Worm (Caenorhabditis elegans) whole organism, L3 larva: ENCODE data around the gene msp-57.
"Not testable (repeated sequence)": the region's sequence is repeated elsewhere in the genome, so short reads cannot be mapped to it uniquely, and the experiment has no call there.

Experiments
- R02D3.7 ChIP-seq: fragments of 150-350 bp; optimal IDR thresholded peaks from 2 replicates; lab custom pipeline; 2014; ENCODE audit warnings: missing biosample characterization, missing genetic modification characterization
- aly-2 ChIP-seq: fragments of 150-350 bp; optimal IDR thresholded peaks from 2 replicates; lab custom pipeline; 2014; ENCODE audit warnings: missing biosample characterization, missing genetic modification characterization
- ceh-28 ChIP-seq: fragments of 150-350 bp; optimal IDR thresholded peaks from 2 replicates; lab custom pipeline; 2014; ENCODE audit warnings: missing biosample characterization, missing genetic modification reagents, missing genetic modification characterization
- ceh-82 ChIP-seq: fragments of 150-350 bp; optimal IDR thresholded peaks from 2 replicates; lab custom pipeline; 2014; ENCODE audit warnings: missing biosample characterization, missing genetic modification characterization
- ceh-9 ChIP-seq: sonication (generic microtip); optimal IDR thresholded peaks from 2 replicates; lab custom pipeline; 2018; ENCODE audit warnings: missing biosample characterization, missing genetic modification characterization
- daf-12 ChIP-seq: fragments of 150-350 bp; optimal IDR thresholded peaks from 2 replicates; lab custom pipeline; 2014; ENCODE audit warnings: missing biosample characterization, missing genetic modification reagents, missing genetic modification characterization
- egl-5 ChIP-seq: fragments of 150-350 bp; optimal IDR thresholded peaks from 2 replicates; lab custom pipeline; 2017; ENCODE audit warnings: missing biosample characterization, missing genetic modification reagents, missing genetic modification characterization, inconsistent platforms
- elt-1 ChIP-seq: fragments of 150-350 bp; optimal IDR thresholded peaks from 2 replicates; lab custom pipeline; 2014; ENCODE audit warnings: missing biosample characterization, missing genetic modification characterization
- eor-1 ChIP-seq, 2 experiments: fragments of 150-350 bp; optimal IDR thresholded peaks; 2 replicates each; lab custom pipeline; 2014 to 2018; ENCODE audit warnings: missing biosample characterization in 2 of 2, missing genetic modification characterization in 2 of 2
- fkh-10 ChIP-seq: sonication (generic microtip); optimal IDR thresholded peaks from 2 replicates; lab custom pipeline; 2017; ENCODE audit warnings: missing biosample characterization, missing genetic modification reagents, missing genetic modification characterization
- hmg-11 ChIP-seq: sonication (generic microtip); optimal IDR thresholded peaks from 2 replicates; lab custom pipeline; 2016; ENCODE audit warnings: missing genetic modification characterization, missing compliant biosample characterization
- jun-1 ChIP-seq: fragments of 150-350 bp; optimal IDR thresholded peaks from 2 replicates; lab custom pipeline; 2014; ENCODE audit warnings: missing biosample characterization, missing genetic modification reagents, missing genetic modification characterization
- lin-15B ChIP-seq: fragments of 150-350 bp; optimal IDR thresholded peaks from 2 replicates; lab custom pipeline; 2014; ENCODE audit warnings: missing biosample characterization, missing genetic modification characterization
- lin-39 ChIP-seq: fragments of 150-350 bp; optimal IDR thresholded peaks from 2 replicates; lab custom pipeline; 2018; ENCODE audit warnings: missing biosample characterization, missing genetic modification reagents, missing genetic modification characterization
- lsy-12 ChIP-seq: sonication (generic microtip); optimal IDR thresholded peaks from 2 replicates; lab custom pipeline; 2016; ENCODE audit warnings: mild to moderate bottlenecking, missing genetic modification characterization, missing compliant biosample characterization
- mml-1 ChIP-seq: fragments of 150-350 bp; sonication (generic microtip); optimal IDR thresholded peaks from 3 replicates; lab custom pipeline; 2014; ENCODE audit warnings: missing biosample characterization, missing genetic modification characterization
- nfya-1 ChIP-seq: sonication (generic microtip); optimal IDR thresholded peaks from 2 replicates; lab custom pipeline; 2017; ENCODE audit warnings: missing genetic modification characterization, mild to moderate bottlenecking, missing compliant biosample characterization, antibody characterized with exemption, moderate library complexity; ENCODE audit not compliant: insufficient read depth
- nhr-11 ChIP-seq: fragments of 150-350 bp; optimal IDR thresholded peaks from 2 replicates; lab custom pipeline; 2014; ENCODE audit warnings: missing biosample characterization, missing genetic modification characterization
- nhr-12 ChIP-seq: fragments of 150-350 bp; optimal IDR thresholded peaks from 2 replicates; lab custom pipeline; 2014; ENCODE audit warnings: missing biosample characterization, missing genetic modification characterization
- nhr-237 ChIP-seq: fragments of 150-350 bp; optimal IDR thresholded peaks from 2 replicates; lab custom pipeline; 2014; ENCODE audit warnings: missing biosample characterization, missing genetic modification characterization
- nhr-25 ChIP-seq: sonication (generic microtip); optimal IDR thresholded peaks from 2 replicates; lab custom pipeline; 2017; ENCODE audit warnings: missing biosample characterization, missing genetic modification characterization
- nhr-28 ChIP-seq: fragments of 150-350 bp; optimal IDR thresholded peaks from 2 replicates; lab custom pipeline; 2014; ENCODE audit warnings: missing biosample characterization, missing genetic modification characterization
- nhr-43 ChIP-seq: sonication (generic microtip); optimal IDR thresholded peaks from 2 replicates; lab custom pipeline; 2016; ENCODE audit warnings: mild to moderate bottlenecking, missing genetic modification characterization, missing compliant biosample characterization; ENCODE audit not compliant: poor library complexity, severe bottlenecking
- nhr-77 ChIP-seq: fragments of 150-350 bp; optimal IDR thresholded peaks from 2 replicates; lab custom pipeline; 2014; ENCODE audit warnings: missing biosample characterization, missing genetic modification characterization
- pha-4 ChIP-seq: fragments of 150-350 bp; optimal IDR thresholded peaks from 2 replicates; lab custom pipeline; 2014; ENCODE audit warnings: missing biosample characterization, missing genetic modification reagents, missing genetic modification characterization
- pqm-1 ChIP-seq: fragments of 150-350 bp; optimal IDR thresholded peaks from 2 replicates; lab custom pipeline; 2017; ENCODE audit warnings: missing biosample characterization, missing genetic modification characterization, inconsistent platforms
- snpc-4 ChIP-seq: fragments of 150-350 bp; optimal IDR thresholded peaks from 2 replicates; lab custom pipeline; 2014; ENCODE audit warnings: missing biosample characterization, missing genetic modification characterization
- unc-39 ChIP-seq: sonication (generic microtip); optimal IDR thresholded peaks from 4 replicates; lab custom pipeline; 2017; ENCODE audit warnings: missing biosample characterization, missing genetic modification characterization
- zag-1 ChIP-seq: fragments of 150-350 bp; optimal IDR thresholded peaks from 2 replicates; lab custom pipeline; 2014; ENCODE audit warnings: missing biosample characterization, missing genetic modification characterization
- ztf-4 ChIP-seq: fragments of 150-350 bp; optimal IDR thresholded peaks from 2 replicates; lab custom pipeline; 2014; ENCODE audit warnings: missing biosample characterization, missing genetic modification characterization

msp-57 gene

ce11 chrIV:5068541-5068940 is 6.2 kb downstream of the msp-57 start, which contains the start of the genes R13H9.6 and rmd-6:
R13H9.6 (minus strand) TSS chrIV:5068641.
rmd-6 (plus strand) TSS chrIV:5068845.
- not testable (repeated sequence) for TF ChIP-seq zag-1; nhr-28; jun-1 (tag; lab: Kevin White, UChicago)

ce11 chrIV:5070593-5070992 is 8.2 kb downstream of the msp-57 start, which contains the start of gene C02B10.6:
C02B10.6 (plus strand) TSS chrIV:5070893.
- TF ChIP-seq mml-1; unc-39 (tag; lab: Kevin White, UChicago); ceh-82 (tag; lab: Kevin White, UChicago): not testable (repeated sequence)

- TF ChIP-seq hmg-11 (tag; lab: Kevin White, UChicago) (no peak), ceh-28 (no peak), nhr-25 (peak; percentile 15)
- TF ChIP-seq, all 47 proteins: peak for 1
Measured at ce11 chrIV:5073836-5074235, 11.5 kb downstream of the msp-57 start.

ce11 chrIV:5076607-5077006 is 14.2 kb downstream of the msp-57 start:
- no peak for TF ChIP-seq nhr-237 (tag; lab: Kevin White, UChicago)
- no peak for TF ChIP-seq ztf-4
- TF ChIP-seq nhr-43 (tag; lab: Kevin White, UChicago), result no peak
- TF ChIP-seq nhr-12 (tag; lab: Kevin White, UChicago), result no peak
- TF ChIP-seq egl-5, result no peak
- no peak for TF ChIP-seq ceh-9 (tag; lab: Kevin White, UChicago)
- TF ChIP-seq R02D3.7 (tag; lab: Kevin White, UChicago), result no peak
- TF ChIP-seq elt-1 (tag; lab: Kevin White, UChicago), result no peak
- TF ChIP-seq snpc-4 (tag; lab: Kevin White, UChicago), result no peak

- no peak for TF ChIP-seq R02D3.7 (tag; lab: Kevin White, UChicago)
- TF ChIP-seq snpc-4 (tag; lab: Kevin White, UChicago), result no peak
- TF ChIP-seq pha-4 (tag; lab: Kevin White, UChicago), result peak; percentile 38
- TF ChIP-seq egl-5, result no peak
- no peak for TF ChIP-seq aly-2
- no peak for TF ChIP-seq lin-15B (tag; lab: Kevin White, UChicago)
- TF ChIP-seq pqm-1, result no peak
- peak; percentile 34 for TF ChIP-seq nhr-25
- TF ChIP-seq hmg-11 (tag; lab: Kevin White, UChicago), result peak; percentile 15
- TF ChIP-seq nfya-1 (tag; lab: Kevin White, UChicago), result peak; percentile 54
- no peak for TF ChIP-seq daf-12 (tag; lab: Kevin White, UChicago)
Measured at ce11 chrIV:5077918-5078317, 15.5 kb downstream of the msp-57 start.

DNA sequence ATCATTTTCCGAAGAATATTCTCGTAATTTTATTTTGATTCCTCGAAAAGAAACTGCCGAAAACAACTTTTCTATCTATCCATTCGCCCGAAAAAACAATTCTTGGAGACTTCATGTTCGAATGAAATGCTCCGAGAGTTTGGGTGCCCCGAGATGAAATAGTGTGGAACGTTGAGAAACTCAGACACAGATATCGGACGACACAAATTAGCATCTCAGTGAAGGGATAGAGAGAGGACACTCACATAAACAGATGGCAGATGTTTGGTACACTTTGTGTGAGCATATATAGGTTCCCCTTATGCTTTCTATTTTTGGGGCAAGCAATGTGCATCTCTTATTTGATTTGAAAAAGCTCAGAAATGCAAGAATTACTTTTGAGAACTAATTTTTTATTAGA is 16.5 kb downstream of the msp-57 start:
- peak; percentile 1 for TF ChIP-seq hmg-11 (tag; lab: Kevin White, UChicago)
- TF ChIP-seq egl-5, result peak; percentile 42
- no peak for TF ChIP-seq fkh-10 (GFP tag; lab: Kevin White, UChicago)
- TF ChIP-seq nhr-25, result no peak
- TF ChIP-seq eor-1 (tag; optimal IDR thresholded peaks at IDR 0.05; lab: Kevin White, UChicago), result no peak
- TF ChIP-seq jun-1 (tag; lab: Kevin White, UChicago), result no peak
- peak; percentile 19 for TF ChIP-seq nfya-1 (tag; lab: Kevin White, UChicago)
- TF ChIP-seq nhr-12 (tag; lab: Kevin White, UChicago), result no peak
- TF ChIP-seq lin-39 (tag; lab: Kevin White, UChicago), result peak; percentile 52
- TF ChIP-seq lsy-12, result no peak
- TF ChIP-seq ztf-4, result no peak
- no peak for TF ChIP-seq nhr-11

DNA sequence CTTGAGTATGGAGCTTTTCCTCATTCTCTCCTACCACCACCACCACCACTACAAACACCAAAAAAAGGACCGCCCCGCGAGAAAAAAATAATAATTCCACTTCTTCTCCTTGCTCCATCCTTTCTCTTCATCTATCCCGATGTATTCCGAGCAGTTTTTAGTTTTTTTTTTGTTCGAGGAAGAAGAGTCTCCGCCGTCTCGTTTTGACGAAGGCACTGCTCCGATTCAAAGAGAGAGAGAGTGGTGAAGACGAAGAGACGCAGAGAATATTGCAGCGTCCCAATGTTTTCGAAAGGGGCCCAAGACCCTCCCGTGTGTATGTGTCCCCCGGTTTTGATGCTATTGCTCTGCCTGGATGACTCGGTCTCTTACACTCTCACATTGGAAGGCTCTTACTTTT is 18.7 kb downstream of the msp-57 start:
- TF ChIP-seq egl-5 (peak; percentile 1), nhr-77 (tag; lab: Kevin White, UChicago) (no peak), fkh-10 (GFP tag; lab: Kevin White, UChicago) (peak; percentile 46), nfya-1 (tag; lab: Kevin White, UChicago) (peak; percentile 48)
